Worm (Caenorhabditis elegans) whole organism, L2 larva: ENCODE data around the gene dcaf-13.

Experiments used
- ZK546.5 ChIP-seq: sonication (generic microtip); optimal IDR thresholded peaks from 2 replicates; lab custom pipeline; 2017; ENCODE audit warnings: missing biosample characterization, missing genetic modification characterization
- ceh-82 ChIP-seq: fragments of 150-350 bp; optimal IDR thresholded peaks from 2 replicates; lab custom pipeline; 2014; ENCODE audit warnings: missing biosample characterization, missing genetic modification characterization
- egl-27 ChIP-seq: sonication (generic microtip); optimal IDR thresholded peaks from 3 replicates; lab custom pipeline; 2017; ENCODE audit warnings: missing biosample characterization, missing genetic modification reagents, missing genetic modification characterization
- mab-5 ChIP-seq: fragments of 150-350 bp; optimal IDR thresholded peaks from 2 replicates; lab custom pipeline; 2014; ENCODE audit warnings: missing biosample characterization, missing genetic modification characterization
- mbf-1 ChIP-seq: sonication (generic microtip); optimal IDR thresholded peaks from 2 replicates; lab custom pipeline; 2017; ENCODE audit warnings: missing biosample characterization, missing genetic modification characterization
- nhr-10 ChIP-seq: sonication (generic microtip); optimal IDR thresholded peaks from 2 replicates; lab custom pipeline; 2017; ENCODE audit warnings: missing biosample characterization, missing genetic modification characterization
- nhr-23 ChIP-seq: fragments of 150-350 bp; optimal IDR thresholded peaks from 2 replicates; lab custom pipeline; 2014; ENCODE audit warnings: missing biosample characterization, missing genetic modification reagents, missing genetic modification characterization
- nhr-237 ChIP-seq: fragments of 150-350 bp; optimal IDR thresholded peaks from 2 replicates; lab custom pipeline; 2014; ENCODE audit warnings: missing biosample characterization, missing genetic modification characterization
- peb-1 ChIP-seq: fragments of 150-350 bp; optimal IDR thresholded peaks from 2 replicates; lab custom pipeline; 2014; ENCODE audit warnings: missing biosample characterization, missing genetic modification characterization
- skn-1 ChIP-seq: sonication (generic microtip); optimal IDR thresholded peaks from 2 replicates; lab custom pipeline; 2017; ENCODE audit warnings: missing biosample characterization, missing genetic modification characterization
- unc-39 ChIP-seq: fragments of 150-350 bp; optimal IDR thresholded peaks from 2 replicates; lab custom pipeline; 2014; ENCODE audit warnings: missing biosample characterization, missing genetic modification characterization
- zag-1 ChIP-seq: fragments of 150-350 bp; optimal IDR thresholded peaks from 2 replicates; lab custom pipeline; 2014; ENCODE audit warnings: missing biosample characterization, missing genetic modification characterization
- ztf-11 ChIP-seq: sonication (generic microtip); optimal IDR thresholded peaks from 2 replicates; lab custom pipeline; 2017; ENCODE audit warnings: missing biosample characterization, missing genetic modification characterization

Gene dcaf-13

DNA sequence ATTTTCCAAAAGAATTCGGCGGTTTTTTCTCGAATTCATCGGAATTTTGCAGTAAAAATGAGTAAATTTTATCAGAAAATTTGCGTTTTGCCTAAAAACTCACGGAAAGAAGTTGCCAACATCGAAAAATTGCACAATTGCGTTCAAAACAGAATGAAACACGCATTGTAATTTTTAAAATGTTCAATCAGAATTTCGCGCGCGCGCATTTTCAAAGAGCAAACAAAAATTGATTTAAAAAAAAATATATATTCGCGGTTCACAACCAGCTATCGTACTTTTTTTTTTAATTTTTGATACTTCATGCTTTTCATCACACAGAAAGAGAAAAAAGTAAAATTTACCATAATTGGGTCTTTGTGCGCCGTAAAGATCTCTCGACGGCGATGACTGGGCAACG lies 49.8 kb downstream of the dcaf-13 start:
- TF ChIP-seq ztf-11 (tag; lab: Kevin White, UChicago) = no peak
- no peak for TF ChIP-seq egl-27
- TF ChIP-seq peb-1 = no peak
- TF ChIP-seq zag-1 (tag; lab: Kevin White, UChicago) = no peak
- no peak for TF ChIP-seq ceh-82 (tag; lab: Kevin White, UChicago)
- no peak for TF ChIP-seq nhr-237 (tag; lab: Kevin White, UChicago)
- no peak for TF ChIP-seq mab-5 (tag; lab: Kevin White, UChicago)
- no peak for TF ChIP-seq mbf-1 (tag; lab: Kevin White, UChicago)
- no peak for TF ChIP-seq nhr-23 (tag; lab: Kevin White, UChicago)
- no peak for TF ChIP-seq ZK546.5 (tag; lab: Kevin White, UChicago)
- no peak for TF ChIP-seq unc-39 (tag; lab: Kevin White, UChicago)
- no peak for TF ChIP-seq skn-1 (tag; lab: Kevin White, UChicago)
- no peak for TF ChIP-seq nhr-10 (tag; lab: Kevin White, UChicago)

- no peak for TF ChIP-seq ceh-82 (tag; lab: Kevin White, UChicago)
Observed at ce11 chrII:4372867-4373397, 51.8 kb downstream of the dcaf-13 start.
